Worm (Caenorhabditis elegans): Measurements from ENCODE around the gene nhr-12.

ce11 chrV:10064221-10064620, 19.6 kb downstream of the nhr-12 start, which contains the start of gene fipr-13:
- no peak for TF ChIP-seq egl-27 (tag; optimal IDR thresholded peaks at IDR 0.05)
- no peak for TF ChIP-seq elt-1 (tag; optimal IDR thresholded peaks at IDR 0.05)
- no peak for TF ChIP-seq unc-39 (tag; optimal IDR thresholded peaks at IDR 0.05)

Data from whole organism, L2 larva.